Worm (Caenorhabditis elegans) whole organism, L1 larva: ENCODE measurements around the gene K01A11.3.

Source experiments
- blmp-1 ChIP-seq: fragments of 150-350 bp; optimal IDR thresholded peaks from 2 replicates; lab custom pipeline; 2014; ENCODE audit warnings: missing biosample characterization, missing genetic modification characterization
- lin-15B ChIP-seq: fragments of 150-350 bp; sonication (generic microtip); optimal IDR thresholded peaks from 3 replicates; lab custom pipeline; 2014; ENCODE audit warnings: missing biosample characterization, missing genetic modification characterization
- lin-39 ChIP-seq: fragments of 150-350 bp; optimal IDR thresholded peaks from 2 replicates; lab custom pipeline; 2014; ENCODE audit warnings: missing biosample characterization, missing genetic modification reagents, missing genetic modification characterization
- lir-3 ChIP-seq: sonication (generic microtip); optimal IDR thresholded peaks from 2 replicates; lab custom pipeline; 2016; ENCODE audit warnings: mild to moderate bottlenecking, missing genetic modification characterization, moderate library complexity, missing compliant biosample characterization; ENCODE audit not compliant: poor library complexity
- nhr-12 ChIP-seq: sonication (generic microtip); optimal IDR thresholded peaks from 2 replicates; lab custom pipeline; 2017; ENCODE audit warnings: missing biosample characterization, missing genetic modification characterization
- nhr-28 ChIP-seq: fragments of 150-350 bp; optimal IDR thresholded peaks from 2 replicates; lab custom pipeline; 2014; ENCODE audit warnings: missing biosample characterization, missing genetic modification characterization
- nhr-47 ChIP-seq: sonication (generic microtip); optimal IDR thresholded peaks from 2 replicates; lab custom pipeline; 2016; ENCODE audit warnings: mild to moderate bottlenecking, missing genetic modification characterization, moderate library complexity, missing compliant biosample characterization
- pqm-1 ChIP-seq: sonication (generic microtip); optimal IDR thresholded peaks from 3 replicates; lab custom pipeline; 2017; ENCODE audit warnings: missing biosample characterization, missing genetic modification characterization
- skn-1 ChIP-seq: fragments of 150-350 bp; optimal IDR thresholded peaks from 2 replicates; lab custom pipeline; 2014; ENCODE audit warnings: missing biosample characterization, missing genetic modification characterization
- unc-62 ChIP-seq: fragments of 150-350 bp; optimal IDR thresholded peaks from 2 replicates; lab custom pipeline; 2014; ENCODE audit warnings: missing biosample characterization, missing genetic modification reagents, missing genetic modification characterization
- ztf-11 ChIP-seq, 2 experiments: sonication (generic microtip); optimal IDR thresholded peaks; 2 replicates each; lab custom pipeline; 2016 to 2017; ENCODE audit warnings: missing genetic modification characterization in 2 of 2, missing biosample characterization in 1 of 2, missing compliant biosample characterization in 1 of 2

- no peak for TF ChIP-seq lin-39
- TF ChIP-seq nhr-28 = no peak
- TF ChIP-seq ztf-11 (tag; optimal IDR thresholded peaks at IDR 0.05; lab: Kevin White, UChicago) = no peak
- no peak for TF ChIP-seq nhr-12
- TF ChIP-seq blmp-1 (tag; lab: Kevin White, UChicago) = no peak
- no peak for TF ChIP-seq unc-62
- TF ChIP-seq pqm-1 (tag; lab: Kevin White, UChicago) = no peak
- no peak for TF ChIP-seq nhr-47 (tag; lab: Kevin White, UChicago)
- TF ChIP-seq lir-3 = no peak
- no peak for TF ChIP-seq lin-15B (tag; lab: Kevin White, UChicago)
- TF ChIP-seq skn-1 (tag; lab: Kevin White, UChicago) = no peak
These were observed 39.0 kb downstream of the K01A11.3 start for ce11 chrIII:3413437-3413836.
